Fruit fly (Drosophila melanogaster) Kc167 (cell line): ENCODE measurements around the gene CG4467.

Source experiments
- Myc ChIP-seq: fragments of >200 bp; optimal IDR thresholded peaks from 2 replicates; lab custom pipeline; 2017; ENCODE audit warnings: missing external identifiers
- Sin3A ChIP-seq: fragments of >200 bp; optimal IDR thresholded peaks from 2 replicates; lab custom pipeline; 2018; ENCODE audit warnings: missing external identifiers
- h ChIP-seq: fragments of >200 bp; optimal IDR thresholded peaks from 3 replicates; lab custom pipeline; 2018; ENCODE audit warnings: missing external identifiers
- insv ChIP-seq: fragments of >200 bp; optimal IDR thresholded peaks from 3 replicates; lab custom pipeline; 2018; ENCODE audit warnings: missing external identifiers
- psq ChIP-seq: fragments of >200 bp; optimal IDR thresholded peaks from 2 replicates; lab custom pipeline; 2017; ENCODE audit warnings: missing external identifiers
- ttk ChIP-seq: sonication (Bioruptor generic); optimal IDR thresholded peaks from 2 replicates; lab custom pipeline; 2017; ENCODE audit warnings: missing external identifiers

DNA sequence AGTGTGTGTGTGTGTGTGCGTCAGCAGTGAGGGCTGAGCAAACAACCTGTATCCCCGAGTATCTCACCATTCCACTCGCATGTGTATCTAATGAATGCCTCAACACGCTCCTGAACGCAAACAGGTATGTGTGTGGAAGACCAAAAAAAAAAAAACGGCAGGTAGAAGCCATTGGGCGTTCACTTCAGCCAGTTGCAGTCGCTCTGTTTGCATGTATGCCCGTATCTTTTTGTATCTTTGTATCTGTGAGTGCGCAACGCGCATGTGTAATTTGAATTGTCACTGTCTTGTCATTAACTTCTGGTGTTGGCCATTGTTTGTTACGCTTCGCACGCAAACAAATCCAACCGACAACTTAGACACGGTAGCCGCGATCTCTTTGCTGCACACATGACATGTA lies 55.3 kb downstream of the CG4467 start:
- no peak for TF ChIP-seq h (lab: Kevin White, UChicago)
- TF ChIP-seq ttk: no peak
- no peak for TF ChIP-seq psq (lab: Kevin White, UChicago)
- TF ChIP-seq Sin3A (lab: Kevin White, UChicago): no peak
- TF ChIP-seq Myc (lab: Kevin White, UChicago): no peak
- TF ChIP-seq insv (lab: Kevin White, UChicago): no peak
